Worm (Caenorhabditis elegans) whole organism, L4 larva: ENCODE measurements around the gene F13H8.11.

Experiments used
- D1046.2 ChIP-seq: fragments of 200-800 bp; sonication (Bioruptor generic); IDR thresholded peaks from 2 replicates; pipeline ENCODE4 v1.3.6; 2022; ENCODE audit warnings: missing genetic modification characterization, missing compliant biosample characterization
- F10B5.3 ChIP-seq: sonication (generic microtip); optimal IDR thresholded peaks from 2 replicates; lab custom pipeline; 2016; ENCODE audit warnings: mild to moderate bottlenecking, missing genetic modification characterization, missing compliant biosample characterization
- F26F4.8 ChIP-seq: fragments of 200-800 bp; sonication (Bioruptor generic); conservative IDR thresholded peaks from 2 replicates; pipeline ENCODE4 v1.3.6; 2022; ENCODE audit warnings: missing genetic modification characterization, missing compliant biosample characterization
- Y48G9A.11 ChIP-seq: fragments of 200-800 bp; sonication (Bioruptor generic); IDR thresholded peaks from 2 replicates; pipeline ENCODE4 v1.3.6; 2022; ENCODE audit warnings: missing genetic modification reagents, missing genetic modification characterization, missing compliant biosample characterization
- Y75B8A.6 ChIP-seq: fragments of 200-800 bp; sonication (Bioruptor generic); IDR thresholded peaks from 2 replicates; pipeline ENCODE4 v1.3.6; 2022; ENCODE audit warnings: missing genetic modification reagents, missing genetic modification characterization, missing compliant biosample characterization
- ZK546.5 ChIP-seq, 2 experiments: sonication (generic microtip); optimal IDR thresholded peaks; 2 replicates each; lab custom pipeline; 2017; ENCODE audit warnings: missing biosample characterization in 2 of 2, missing genetic modification characterization in 2 of 2
- aha-1 ChIP-seq: fragments of 150-350 bp; peaks from one replicate; lab custom pipeline; 2014; ENCODE audit warnings: missing biosample characterization, missing genetic modification characterization
- arid-1 ChIP-seq: fragments of 200-800 bp; sonication (Bioruptor generic); conservative IDR thresholded peaks from 2 replicates; pipeline ENCODE4 v1.3.6; 2022; ENCODE audit warnings: missing genetic modification reagents, missing genetic modification characterization, missing compliant biosample characterization
- ceh-28 ChIP-seq: fragments of 150-350 bp; optimal IDR thresholded peaks from 2 replicates; lab custom pipeline; 2014; ENCODE audit warnings: missing biosample characterization, missing genetic modification reagents, missing genetic modification characterization
- ceh-32 ChIP-seq: sonication (generic microtip); optimal IDR thresholded peaks from 2 replicates; lab custom pipeline; 2016; ENCODE audit warnings: mild to moderate bottlenecking, missing genetic modification characterization, missing compliant biosample characterization; ENCODE audit not compliant: poor library complexity
- ceh-82 ChIP-seq: sonication (generic microtip); optimal IDR thresholded peaks from 2 replicates; lab custom pipeline; 2017; ENCODE audit warnings: missing biosample characterization, missing genetic modification characterization
- ces-1 ChIP-seq: fragments of 150-350 bp; sonication (generic microtip); optimal IDR thresholded peaks from 4 replicates; lab custom pipeline; 2014; ENCODE audit warnings: missing biosample characterization, missing genetic modification reagents, missing genetic modification characterization
- ctbp-1 ChIP-seq: fragments of 200-800 bp; sonication (Bioruptor generic); IDR thresholded peaks from 2 replicates; pipeline ENCODE4 v1.3.6; 2022; ENCODE audit warnings: missing genetic modification reagents, missing genetic modification characterization, missing compliant biosample characterization
- daf-19 ChIP-seq: fragments of 200-800 bp; sonication (Bioruptor generic); conservative IDR thresholded peaks from 2 replicates; pipeline ENCODE4 v1.3.6; 2022; ENCODE audit warnings: missing genetic modification characterization, missing compliant biosample characterization
- dmd-6 ChIP-seq: fragments of 200-800 bp; sonication (Bioruptor generic); IDR thresholded peaks from 2 replicates; pipeline ENCODE4 v1.3.6; 2022; ENCODE audit warnings: missing genetic modification reagents, missing genetic modification characterization, missing compliant biosample characterization
- dpl-1 ChIP-seq: fragments of 150-350 bp; optimal IDR thresholded peaks from 2 replicates; lab custom pipeline; 2014; ENCODE audit warnings: missing biosample characterization, missing genetic modification reagents, missing genetic modification characterization
- fkh-10 ChIP-seq: fragments of 150-350 bp; optimal IDR thresholded peaks from 2 replicates; lab custom pipeline; 2014; ENCODE audit warnings: missing biosample characterization, missing genetic modification reagents, missing genetic modification characterization
- gei-8 ChIP-seq: fragments of 200-800 bp; sonication (Bioruptor generic); optimal IDR thresholded peaks from 2 replicates; lab custom pipeline; 2018; ENCODE audit warnings: mild to moderate bottlenecking, missing genetic modification characterization, missing compliant biosample characterization
- hlh-30 ChIP-seq: sonication (generic microtip); optimal IDR thresholded peaks from 2 replicates; lab custom pipeline; 2017; ENCODE audit warnings: antibody characterized with exemption, mild to moderate bottlenecking, missing genetic modification characterization, missing compliant biosample characterization; ENCODE audit not compliant: insufficient read depth
- lim-7 ChIP-seq: fragments of 200-800 bp; sonication (Bioruptor generic); IDR thresholded peaks from 2 replicates; pipeline ENCODE4 v1.3.6; 2022; ENCODE audit warnings: missing genetic modification characterization, missing compliant biosample characterization
- lin-15B ChIP-seq: fragments of 150-350 bp; sonication (generic microtip); optimal IDR thresholded peaks from 3 replicates; lab custom pipeline; 2014; ENCODE audit warnings: missing biosample characterization, missing genetic modification characterization
- mdl-1 ChIP-seq, 2 experiments: fragments of 150-350 bp in 1 of 2; sonication (generic microtip) in 1 of 2; optimal IDR thresholded peaks; 2 replicates each; lab custom pipeline; 2014 to 2017; ENCODE audit warnings: missing biosample characterization in 2 of 2, missing genetic modification characterization in 2 of 2
- mxl-2 ChIP-seq: fragments of 200-800 bp; sonication (Bioruptor generic); conservative IDR thresholded peaks from 2 replicates; pipeline ENCODE4 v1.3.6; 2022; ENCODE audit warnings: missing genetic modification reagents, missing genetic modification characterization, missing compliant biosample characterization
- nhr-111 ChIP-seq: fragments of 200-800 bp; sonication (Bioruptor generic); optimal IDR thresholded peaks from 2 replicates; lab custom pipeline; 2018; ENCODE audit warnings: mild to moderate bottlenecking, missing genetic modification characterization, missing compliant biosample characterization
- nhr-76 ChIP-seq: fragments of 150-350 bp; optimal IDR thresholded peaks from 2 replicates; lab custom pipeline; 2014; ENCODE audit warnings: missing biosample characterization, missing genetic modification characterization
- nhr-77 ChIP-seq: fragments of 150-350 bp; optimal IDR thresholded peaks from 2 replicates; lab custom pipeline; 2014; ENCODE audit warnings: missing biosample characterization, missing genetic modification characterization
- sdz-12 ChIP-seq: fragments of 200-800 bp; sonication (Bioruptor generic); optimal IDR thresholded peaks from 2 replicates; lab custom pipeline; 2018; ENCODE audit warnings: mild to moderate bottlenecking, missing genetic modification characterization, missing compliant biosample characterization
- skn-1 ChIP-seq: fragments of 150-350 bp; optimal IDR thresholded peaks from 2 replicates; lab custom pipeline; 2014; ENCODE audit warnings: missing biosample characterization, missing genetic modification characterization
- tag-97 ChIP-seq: fragments of 200-800 bp; sonication (Bioruptor generic); IDR thresholded peaks from 2 replicates; pipeline ENCODE4 v1.3.6; 2022; ENCODE audit warnings: missing genetic modification characterization, missing compliant biosample characterization
- unc-130 ChIP-seq: sonication (generic microtip); optimal IDR thresholded peaks from 2 replicates; lab custom pipeline; 2016; ENCODE audit warnings: missing genetic modification reagents, missing genetic modification characterization, missing compliant biosample characterization
- vab-7 ChIP-seq: fragments of 200-800 bp; sonication (Bioruptor generic); IDR thresholded peaks from 2 replicates; pipeline ENCODE4 v1.3.6; 2022; ENCODE audit warnings: missing genetic modification reagents, missing genetic modification characterization, missing compliant biosample characterization
- zfp-2 ChIP-seq: sonication (generic microtip); optimal IDR thresholded peaks from 2 replicates; lab custom pipeline; 2016; ENCODE audit warnings: mild to moderate bottlenecking, missing genetic modification characterization, missing compliant biosample characterization
- zip-11 ChIP-seq: fragments of 200-800 bp; sonication (Bioruptor generic); IDR thresholded peaks from 2 replicates; pipeline ENCODE4 v1.3.6; 2022; ENCODE audit warnings: missing genetic modification characterization, missing compliant biosample characterization
- ztf-11 ChIP-seq: fragments of 150-350 bp; optimal IDR thresholded peaks from 2 replicates; lab custom pipeline; 2014; ENCODE audit warnings: missing biosample characterization, missing genetic modification characterization
- ztf-7 ChIP-seq: fragments of 150-350 bp; optimal IDR thresholded peaks from 2 replicates; lab custom pipeline; 2014; ENCODE audit warnings: missing biosample characterization, missing genetic modification characterization

Gene F13H8.11

ce11 chrII:6235432-6236092, 24.3 kb downstream of the F13H8.11 start, which contains the start of gene T24H7.9 (continued):
- TF ChIP-seq ztf-11 (tag; lab: Kevin White, UChicago), result no peak
- no peak for TF ChIP-seq vab-7
- TF ChIP-seq aha-1 (tag; lab: Kevin White, UChicago), result peak; percentile 68
- no peak for TF ChIP-seq ceh-28
- TF ChIP-seq nhr-77 (tag; lab: Kevin White, UChicago), result no peak
- no peak for TF ChIP-seq daf-19 (GFP tag; lab: Robert Waterston, UW)
- TF ChIP-seq mdl-1 (tag; optimal IDR thresholded peaks at IDR 0.05; lab: Kevin White, UChicago), result no peak
- no peak for TF ChIP-seq unc-130 (GFP tag; lab: Kevin White, UChicago)
- TF ChIP-seq hlh-30 (tag; lab: Kevin White, UChicago), result peak; percentile 66
- no peak for TF ChIP-seq sdz-12 (GFP tag; lab: Kevin White, UChicago)
- TF ChIP-seq lin-15B, result no peak
- TF ChIP-seq ctbp-1 (GFP tag; lab: Robert Waterston, UW), result no peak
- no peak for TF ChIP-seq skn-1 (tag; lab: Kevin White, UChicago)
- no peak for TF ChIP-seq zfp-2 (tag; lab: Kevin White, UChicago)
- no peak for TF ChIP-seq tag-97 (GFP tag; lab: Robert Waterston, UW)
- no peak for TF ChIP-seq Y75B8A.6
- TF ChIP-seq Y48G9A.11 (GFP tag; lab: Robert Waterston, UW), result no peak
- no peak for TF ChIP-seq nhr-111
- TF ChIP-seq F10B5.3 (tag; lab: Kevin White, UChicago), result no peak
- no peak for TF ChIP-seq ces-1 (GFP tag; lab: Kevin White, UChicago)
- TF ChIP-seq D1046.2 (GFP tag; lab: Robert Waterston, UW), result no peak
- no peak for TF ChIP-seq ztf-7 (tag; lab: Kevin White, UChicago)
- TF ChIP-seq lim-7 (GFP tag; lab: Robert Waterston, UW), result no peak
- TF ChIP-seq ZK546.5 (tag; optimal IDR thresholded peaks at IDR 0.05; lab: Kevin White, UChicago), result no peak

DNA sequence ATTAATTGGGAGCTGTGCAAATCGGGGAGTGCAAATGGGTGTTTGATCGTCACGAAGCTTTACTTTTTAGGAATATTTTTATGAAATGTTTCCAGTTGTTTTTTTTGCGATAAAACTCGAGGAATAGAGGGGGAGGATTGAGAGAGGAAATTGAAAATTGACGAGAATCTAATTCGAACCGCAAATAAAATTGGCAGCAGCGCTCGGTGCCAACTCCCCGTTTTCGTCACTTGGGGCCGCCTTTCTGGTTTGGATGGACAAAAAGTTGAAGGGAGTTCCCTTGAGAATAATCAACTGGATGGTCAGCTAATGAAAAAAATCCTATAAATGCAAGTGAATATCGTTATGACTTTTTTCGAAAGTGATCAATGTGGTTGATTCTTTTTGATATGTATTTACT, 29.7 kb downstream of the F13H8.11 start:
- TF ChIP-seq ctbp-1 (GFP tag; lab: Robert Waterston, UW), result no peak
- TF ChIP-seq ces-1 (GFP tag; lab: Kevin White, UChicago), result peak; percentile 26
- TF ChIP-seq mxl-2 (GFP tag; lab: Robert Waterston, UW), result no peak
- TF ChIP-seq ztf-11 (tag; lab: Kevin White, UChicago), result no peak

ce11 chrII:6226995-6227394, 32.8 kb downstream of the F13H8.11 start, which contains the start of gene srsy-2:
srsy-2 (minus strand) TSS chrII:6227095.
- TF ChIP-seq fkh-10 (peak; percentile 32), aha-1 (tag; lab: Kevin White, UChicago) (peak; percentile 28), nhr-77 (tag; lab: Kevin White, UChicago) (no peak)

DNA sequence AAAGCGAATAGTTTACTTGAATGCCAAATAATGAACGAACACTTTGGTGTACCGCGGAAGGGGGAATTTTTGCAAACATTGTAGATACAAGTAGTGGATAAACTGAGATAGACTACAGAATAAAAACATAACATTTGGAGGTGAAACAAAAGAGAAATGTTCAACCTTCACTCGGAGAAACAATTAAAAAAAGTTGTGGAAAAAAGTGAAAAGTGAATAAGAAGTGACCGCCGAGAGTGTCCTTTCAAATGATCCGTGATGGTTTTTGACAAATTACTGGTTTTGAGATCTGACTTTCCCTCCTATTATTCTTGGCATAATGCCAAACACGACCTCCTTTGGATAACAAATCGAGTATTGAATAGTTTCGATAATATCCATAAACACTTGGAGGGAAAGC, 36.1 kb downstream of the F13H8.11 start:
- no peak for TF ChIP-seq ceh-28
- TF ChIP-seq dpl-1, result no peak
- no peak for TF ChIP-seq nhr-76
- TF ChIP-seq nhr-111, result no peak
- TF ChIP-seq dmd-6 (GFP tag; lab: Robert Waterston, UW), result no peak
- no peak for TF ChIP-seq ceh-32 (tag; lab: Kevin White, UChicago)
- TF ChIP-seq F26F4.8 (GFP tag; lab: Robert Waterston, UW), result no peak
- no peak for TF ChIP-seq ceh-82
- TF ChIP-seq gei-8 (GFP tag; lab: Kevin White, UChicago), result no peak
- no peak for TF ChIP-seq zip-11 (GFP tag; lab: Robert Waterston, UW)
- no peak for TF ChIP-seq arid-1 (GFP tag; lab: Robert Waterston, UW)
- TF ChIP-seq, all 104 proteins: peak for 0
